Worm (Caenorhabditis elegans): Measurements from ENCODE around the gene scl-6.

The scl-6 gene

ce11 chrIV:13082836-13083763 lies 14.5 kb downstream of the scl-6 start (continued):
- TF ChIP-seq B0336.3 (GFP tag; IDR thresholded peaks at IDR 0.05) (0 out of 2 replicates have a peak, but pooled peaks have one; percentile 20), nhr-27 (tag; optimal IDR thresholded peaks at IDR 0.05) (no peak), somi-1 (GFP tag; optimal IDR thresholded peaks at IDR 0.05) (peak; percentile 59), chd-7 (tag; optimal IDR thresholded peaks at IDR 0.05) (peak; percentile 59), cebp-2 (GFP tag; IDR thresholded peaks at IDR 0.05) (peak; percentile 6; the same call in 1 of the 2 replicates), F39B2.1 (GFP tag; IDR thresholded peaks at IDR 0.05) (peak; percentile 36; the same call in 1 of the 2 replicates), madf-3 (GFP tag; IDR thresholded peaks at IDR 0.05) (0 out of 2 replicates have a peak, but pooled peaks have one; percentile 3), D2030.7 (GFP tag; IDR thresholded peaks at IDR 0.05) (no peak), hmg-1.2 (GFP tag; IDR thresholded peaks at IDR 0.05) (0 out of 2 replicates have a peak, but pooled peaks have one; percentile 8)

ce11 chrIV:13085675-13086074 lies 17.1 kb downstream of the scl-6 start:
- no peak for TF ChIP-seq ztf-3 (GFP tag; optimal IDR thresholded peaks at IDR 0.05)
- TF ChIP-seq cebp-1 (GFP tag; IDR thresholded peaks at IDR 0.05): no peak
- no peak for TF ChIP-seq cebp-1 (tag; optimal IDR thresholded peaks at IDR 0.05)
- TF ChIP-seq ets-4 (GFP tag; optimal IDR thresholded peaks at IDR 0.05): no peak
- no peak for TF ChIP-seq Y67H2A.10 (GFP tag; conservative IDR thresholded peaks at IDR 0.05)
- no peak for TF ChIP-seq T07F8.4 (tag; optimal IDR thresholded peaks at IDR 0.05)
- no peak for TF ChIP-seq nhr-120 (GFP tag; IDR thresholded peaks at IDR 0.05)
- TF ChIP-seq F49E8.2 (tag; optimal IDR thresholded peaks at IDR 0.05; ENCODE audit: insufficient read depth): no peak
- no peak for TF ChIP-seq lsy-27 (tag; optimal IDR thresholded peaks at IDR 0.05; ENCODE audit: borderline replicate concordance, insufficient read depth)
- no peak for TF ChIP-seq F55B11.4 (tag; optimal IDR thresholded peaks at IDR 0.05; ENCODE audit: borderline replicate concordance, insufficient read depth)
- TF ChIP-seq ztf-18 (tag; optimal IDR thresholded peaks at IDR 0.05): no peak
- no peak for TF ChIP-seq ekl-4 (GFP tag; IDR thresholded peaks at IDR 0.05)

ce11 chrIV:13086705-13087104 lies 18.2 kb downstream of the scl-6 start, which contains the start of gene spin-2:
Gene spin-2, plus strand, starts transcription at chrIV:13087005.
- no peak for TF ChIP-seq F39B2.1 (GFP tag; IDR thresholded peaks at IDR 0.05)
- no peak for TF ChIP-seq mcd-1 (GFP tag; IDR thresholded peaks at IDR 0.05)
- no peak for TF ChIP-seq F23B12.7 (tag; optimal IDR thresholded peaks at IDR 0.05; ENCODE audit: insufficient read depth)
- TF ChIP-seq B0261.1 (tag; optimal IDR thresholded peaks at IDR 0.05): no peak
- no peak for TF ChIP-seq sdz-38 (tag; optimal IDR thresholded peaks at IDR 0.05)
- TF ChIP-seq zim-3 (tag; optimal IDR thresholded peaks at IDR 0.05): no peak
- TF ChIP-seq ccch-3 (GFP tag; optimal IDR thresholded peaks at IDR 0.05): no peak
- TF ChIP-seq lin-40 (tag; optimal IDR thresholded peaks at IDR 0.05): no peak
- TF ChIP-seq T07F8.4 (tag; optimal IDR thresholded peaks at IDR 0.05): no peak
- TF ChIP-seq rec-8 (tag; optimal IDR thresholded peaks at IDR 0.05): no peak
- TF ChIP-seq unc-62 (GFP tag; optimal IDR thresholded peaks at IDR 0.05): no peak
- no peak for TF ChIP-seq mes-4 (tag; optimal IDR thresholded peaks at IDR 0.05)
- TF ChIP-seq hlh-12 (tag; optimal IDR thresholded peaks at IDR 0.05): no peak
- TF ChIP-seq lag-1 (GFP tag; IDR thresholded peaks at IDR 0.05): no peak
- TF ChIP-seq F52B5.7 (tag; optimal IDR thresholded peaks at IDR 0.05): no peak
- TF ChIP-seq bed-1 (GFP tag; IDR thresholded peaks at IDR 0.05): no peak
- TF ChIP-seq dox-1 (GFP tag; IDR thresholded peaks at IDR 0.05): no peak
- no peak for TF ChIP-seq lsy-27 (tag; optimal IDR thresholded peaks at IDR 0.05; ENCODE audit: borderline replicate concordance, insufficient read depth)

Measured in whole organism, young adult.